Worm (Caenorhabditis elegans) whole organism, mixed stage, embryonic: ENCODE data around the gene Y57G11C.43.
"Not testable (repeated sequence)": the region's sequence is repeated elsewhere in the genome, so short reads cannot be mapped to it uniquely, and the experiment has no call there.

Experiments used
- bed-3 ChIP-seq: fragments of 200-800 bp; sonication (Bioruptor generic); optimal IDR thresholded peaks from 3 replicates; lab custom pipeline; 2018; ENCODE audit warnings: mild to moderate bottlenecking, missing genetic modification characterization, moderate library complexity, missing compliant biosample characterization
- blmp-1 ChIP-seq: fragments of 150-350 bp; optimal IDR thresholded peaks from 2 replicates; lab custom pipeline; 2014; ENCODE audit warnings: missing biosample characterization, missing genetic modification characterization
- ceh-39 ChIP-seq: fragments of 150-350 bp; optimal IDR thresholded peaks from 2 replicates; lab custom pipeline; 2014; ENCODE audit warnings: missing biosample characterization, missing genetic modification characterization
- ceh-43 ChIP-seq: fragments of 200-800 bp; sonication (Bioruptor generic); optimal IDR thresholded peaks from 2 replicates; lab custom pipeline; 2018; ENCODE audit warnings: mild to moderate bottlenecking, missing genetic modification characterization, moderate library complexity, missing compliant biosample characterization
- ceh-83 ChIP-seq: fragments of 200-800 bp; sonication (Bioruptor generic); optimal IDR thresholded peaks from 2 replicates; lab custom pipeline; 2018; ENCODE audit warnings: mild to moderate bottlenecking, missing genetic modification characterization, missing compliant biosample characterization
- ces-1 ChIP-seq: fragments of 150-350 bp; optimal IDR thresholded peaks from 2 replicates; lab custom pipeline; 2014; ENCODE audit warnings: missing biosample characterization, missing genetic modification reagents, missing genetic modification characterization
- cnd-1 ChIP-seq: fragments of 200-800 bp; sonication (Bioruptor generic); optimal IDR thresholded peaks from 2 replicates; lab custom pipeline; 2018; ENCODE audit warnings: mild to moderate bottlenecking, missing genetic modification characterization, missing compliant biosample characterization
- drap-1 ChIP-seq: fragments of 200-800 bp; sonication (Bioruptor generic); optimal IDR thresholded peaks from 3 replicates; lab custom pipeline; 2018; ENCODE audit warnings: mild to moderate bottlenecking, missing genetic modification characterization, missing compliant biosample characterization
- elt-1 ChIP-seq: sonication (generic microtip); optimal IDR thresholded peaks from 2 replicates; lab custom pipeline; 2017; ENCODE audit warnings: missing genetic modification characterization, mild to moderate bottlenecking, missing compliant biosample characterization, antibody characterized with exemption, moderate library complexity, borderline replicate concordance; ENCODE audit not compliant: insufficient read depth
- elt-3 ChIP-seq: fragments of 150-350 bp; optimal IDR thresholded peaks from 2 replicates; lab custom pipeline; 2014; ENCODE audit warnings: missing biosample characterization, missing genetic modification characterization
- flh-1 ChIP-seq: fragments of 200-800 bp; sonication (Bioruptor generic); optimal IDR thresholded peaks from 2 replicates; lab custom pipeline; 2018; ENCODE audit warnings: mild to moderate bottlenecking, missing genetic modification characterization, moderate library complexity, missing compliant biosample characterization
- ham-2 ChIP-seq: fragments of 200-800 bp; sonication (Bioruptor generic); optimal IDR thresholded peaks from 2 replicates; lab custom pipeline; 2018; ENCODE audit warnings: mild to moderate bottlenecking, missing genetic modification characterization, missing compliant biosample characterization
- hlh-1 ChIP-seq: fragments of 150-350 bp; optimal IDR thresholded peaks from 2 replicates; lab custom pipeline; 2014; ENCODE audit warnings: missing biosample characterization, missing genetic modification reagents, missing genetic modification characterization
- lin-13 ChIP-seq: fragments of 150-350 bp; optimal IDR thresholded peaks from 2 replicates; lab custom pipeline; 2014; ENCODE audit warnings: missing biosample characterization, missing genetic modification characterization
- lin-32 ChIP-seq: fragments of 200-800 bp; sonication (Bioruptor generic); optimal IDR thresholded peaks from 2 replicates; lab custom pipeline; 2018; ENCODE audit warnings: mild to moderate bottlenecking, missing genetic modification characterization, missing compliant biosample characterization
- lsy-2 ChIP-seq: fragments of 150-350 bp; optimal IDR thresholded peaks from 2 replicates; lab custom pipeline; 2014; ENCODE audit warnings: missing biosample characterization, missing genetic modification characterization
- mab-5 ChIP-seq: fragments of 150-350 bp; optimal IDR thresholded peaks from 2 replicates; lab custom pipeline; 2014; ENCODE audit warnings: missing biosample characterization, missing genetic modification characterization
- mls-2 ChIP-seq: sonication (generic microtip); optimal IDR thresholded peaks from 2 replicates; lab custom pipeline; 2016; ENCODE audit warnings: mild to moderate bottlenecking, missing genetic modification characterization, moderate library complexity, missing compliant biosample characterization
- nhr-2 ChIP-seq: fragments of 150-350 bp; optimal IDR thresholded peaks from 2 replicates; lab custom pipeline; 2014; ENCODE audit warnings: missing biosample characterization, missing genetic modification characterization
- nhr-237 ChIP-seq: fragments of 150-350 bp; optimal IDR thresholded peaks from 2 replicates; lab custom pipeline; 2014; ENCODE audit warnings: missing biosample characterization, missing genetic modification characterization
- nhr-28 ChIP-seq: fragments of 150-350 bp; optimal IDR thresholded peaks from 2 replicates; lab custom pipeline; 2014; ENCODE audit warnings: missing biosample characterization, missing genetic modification characterization
- nhr-76 ChIP-seq: sonication (generic microtip); optimal IDR thresholded peaks from 2 replicates; lab custom pipeline; 2017; ENCODE audit warnings: missing biosample characterization, missing genetic modification characterization
- pha-4 ChIP-seq: fragments of 150-350 bp; optimal IDR thresholded peaks from 2 replicates; lab custom pipeline; 2018; ENCODE audit warnings: missing biosample characterization, missing genetic modification reagents, missing genetic modification characterization
- sem-2 ChIP-seq: fragments of 200-800 bp; sonication (Bioruptor generic); optimal IDR thresholded peaks from 2 replicates; lab custom pipeline; 2018; ENCODE audit warnings: mild to moderate bottlenecking, missing genetic modification characterization, missing compliant biosample characterization
- snpc-4 ChIP-seq: fragments of 150-350 bp; optimal IDR thresholded peaks from 2 replicates; lab custom pipeline; 2014; ENCODE audit warnings: missing biosample characterization, missing genetic modification characterization
- tbx-8 ChIP-seq: fragments of 200-800 bp; sonication (Bioruptor generic); optimal IDR thresholded peaks from 2 replicates; lab custom pipeline; 2018; ENCODE audit warnings: mild to moderate bottlenecking, missing genetic modification characterization, moderate library complexity, missing compliant biosample characterization
- unc-120 ChIP-seq: sonication (generic microtip); optimal IDR thresholded peaks from 2 replicates; lab custom pipeline; 2017; ENCODE audit warnings: missing genetic modification characterization, missing compliant biosample characterization; ENCODE audit not compliant: poor library complexity, severe bottlenecking
- unc-39 ChIP-seq: fragments of 150-350 bp; optimal IDR thresholded peaks from 2 replicates; lab custom pipeline; 2014; ENCODE audit warnings: missing biosample characterization, missing genetic modification characterization
- unc-62 ChIP-seq: fragments of 150-350 bp; optimal IDR thresholded peaks from 2 replicates; lab custom pipeline; 2014; ENCODE audit warnings: missing biosample characterization, missing genetic modification reagents, missing genetic modification characterization
- zip-8 ChIP-seq: fragments of 150-350 bp; optimal IDR thresholded peaks from 2 replicates; lab custom pipeline; 2014; ENCODE audit warnings: missing biosample characterization, missing genetic modification characterization
- ztf-11 ChIP-seq: fragments of 150-350 bp; optimal IDR thresholded peaks from 2 replicates; lab custom pipeline; 2014; ENCODE audit warnings: missing biosample characterization, missing genetic modification characterization

Gene Y57G11C.43

ce11 chrIV:14770663-14771062 lies 1.4 kb downstream of the Y57G11C.43 start:
- no peak for TF ChIP-seq elt-1

DNA sequence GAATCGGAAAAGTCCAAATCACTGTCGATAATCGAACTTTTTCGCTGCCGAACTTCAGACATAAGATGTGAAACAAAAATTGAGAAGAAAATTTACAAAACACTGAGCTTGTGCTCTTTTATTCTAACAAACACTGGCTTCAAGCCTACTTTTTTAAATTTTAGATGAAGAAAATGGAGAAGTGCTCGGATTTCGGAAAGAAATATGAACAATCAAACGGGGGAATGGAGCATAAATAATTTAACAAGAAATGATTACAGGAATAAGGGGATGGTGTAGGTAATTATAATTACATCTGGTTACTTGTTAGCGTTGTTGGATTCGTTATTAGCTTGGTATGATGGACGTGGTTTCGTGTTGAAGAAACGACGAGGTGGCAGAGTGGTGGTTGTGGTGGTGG lies 2.1 kb downstream of the Y57G11C.43 start, which contains the start of gene degl-1:
Gene degl-1, minus strand, starts transcription at position 101 of the 400 bp plus-strand sequence.
- no peak for TF ChIP-seq ceh-39 (tag; lab: Kevin White, UChicago)
- TF ChIP-seq zip-8 (tag; lab: Kevin White, UChicago): no peak
- TF ChIP-seq drap-1 (GFP tag; lab: Kevin White, UChicago): no peak
- TF ChIP-seq hlh-1 (tag; lab: Kevin White, UChicago): no peak
- no peak for TF ChIP-seq elt-1
- no peak for TF ChIP-seq blmp-1
- TF ChIP-seq cnd-1 (tag; lab: Kevin White, UChicago): no peak
- no peak for TF ChIP-seq flh-1 (GFP tag; lab: Kevin White, UChicago)
- TF ChIP-seq elt-3: no peak
- no peak for TF ChIP-seq ceh-83
- TF ChIP-seq unc-120: no peak
- TF ChIP-seq nhr-2 (tag; lab: Kevin White, UChicago): no peak
- TF ChIP-seq pha-4 (tag; lab: Kevin White, UChicago): no peak
- TF ChIP-seq nhr-28 (tag; lab: Kevin White, UChicago): no peak
- TF ChIP-seq lin-32 (GFP tag; lab: Kevin White, UChicago): no peak
- no peak for TF ChIP-seq tbx-8
- TF ChIP-seq nhr-76 (tag; lab: Kevin White, UChicago): no peak

DNA sequence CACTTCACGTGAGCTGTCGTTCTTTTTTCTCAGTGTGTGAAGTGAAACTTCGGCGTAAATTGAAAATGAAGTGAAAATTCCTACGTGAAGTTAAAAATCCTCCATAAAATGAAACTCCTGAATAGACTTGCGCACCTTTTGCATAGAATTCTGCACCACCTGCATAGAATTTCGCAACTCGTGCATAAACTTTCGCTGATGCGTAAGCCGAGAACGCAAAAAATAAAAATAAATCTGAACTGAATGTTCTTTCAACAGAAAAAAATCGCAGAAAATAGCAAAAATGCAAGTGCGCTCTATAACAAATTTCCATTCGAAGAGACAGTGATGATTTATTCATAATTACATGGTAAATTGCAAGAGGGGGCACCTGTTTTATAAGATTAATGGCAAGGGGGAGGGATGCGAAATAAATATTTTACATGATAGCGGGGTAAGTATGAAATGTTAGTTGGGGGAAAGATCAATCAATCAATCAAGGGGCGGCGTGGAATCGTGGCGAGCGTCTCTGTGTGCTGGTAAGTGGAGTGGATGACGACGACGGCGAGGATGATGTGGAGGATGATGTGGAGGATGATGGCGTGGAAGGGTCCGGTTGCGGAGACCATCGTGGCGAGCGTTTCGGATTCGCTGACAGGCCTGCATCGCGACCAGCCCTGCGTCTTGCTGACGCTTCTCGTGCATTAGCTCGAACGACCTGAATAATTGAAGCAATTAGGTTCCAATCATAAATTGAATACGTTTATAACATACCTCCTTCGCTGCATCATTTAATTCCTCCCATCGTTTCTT lies 4.2 kb downstream of the Y57G11C.43 start, which contains the start of gene Y57G11C.36:
Gene Y57G11C.36, minus strand, starts transcription at position 502 of the 792 bp plus-strand sequence.
- no peak for TF ChIP-seq snpc-4 (tag; lab: Kevin White, UChicago)
- TF ChIP-seq unc-62 (GFP tag; lab: Kevin White, UChicago): no peak
- no peak for TF ChIP-seq lin-32 (GFP tag; lab: Kevin White, UChicago)
- TF ChIP-seq nhr-237 (tag; lab: Kevin White, UChicago): no peak
- no peak for TF ChIP-seq unc-39
- no peak for TF ChIP-seq hlh-1 (tag; lab: Kevin White, UChicago)
- TF ChIP-seq ceh-83: no peak
- no peak for TF ChIP-seq ceh-39 (tag; lab: Kevin White, UChicago)
- TF ChIP-seq nhr-28 (tag; lab: Kevin White, UChicago): no peak
- no peak for TF ChIP-seq pha-4 (tag; lab: Kevin White, UChicago)
- TF ChIP-seq tbx-8: no peak
- no peak for TF ChIP-seq nhr-76 (tag; lab: Kevin White, UChicago)
- TF ChIP-seq ces-1 (GFP tag; lab: Kevin White, UChicago): no peak
- no peak for TF ChIP-seq ztf-11 (tag; lab: Kevin White, UChicago)
- TF ChIP-seq unc-120: no peak
- no peak for TF ChIP-seq sem-2 (GFP tag; lab: Kevin White, UChicago)
- TF ChIP-seq mls-2: no peak
- no peak for TF ChIP-seq lin-13 (tag; lab: Kevin White, UChicago)
- no peak for TF ChIP-seq mab-5 (tag; lab: Kevin White, UChicago)

DNA sequence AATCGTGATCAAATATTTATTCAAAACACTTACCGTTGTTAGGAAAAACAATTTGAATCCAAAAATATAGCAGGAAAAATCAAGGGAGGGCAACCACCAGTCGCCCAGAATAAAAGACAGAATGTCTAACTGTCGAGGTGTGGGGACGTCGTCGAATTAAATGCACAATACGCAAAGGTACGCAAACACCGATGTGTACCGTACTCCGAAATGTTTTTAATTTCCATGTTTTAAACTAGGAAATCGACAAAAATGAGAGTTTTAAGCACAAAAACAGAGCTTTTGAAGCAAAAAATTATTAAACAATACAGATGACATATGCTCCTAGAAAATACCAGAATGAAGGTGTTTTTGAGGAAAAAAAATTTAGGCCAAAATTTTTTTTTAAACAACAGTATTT lies 5.2 kb downstream of the Y57G11C.43 start, which contains the start of gene Y57G11C.51:
Gene Y57G11C.51, minus strand, starts transcription at position 101 of the 400 bp plus-strand sequence.
- TF ChIP-seq hlh-1 (tag; lab: Kevin White, UChicago); nhr-28 (tag; lab: Kevin White, UChicago); ceh-83: not testable (repeated sequence)

DNA sequence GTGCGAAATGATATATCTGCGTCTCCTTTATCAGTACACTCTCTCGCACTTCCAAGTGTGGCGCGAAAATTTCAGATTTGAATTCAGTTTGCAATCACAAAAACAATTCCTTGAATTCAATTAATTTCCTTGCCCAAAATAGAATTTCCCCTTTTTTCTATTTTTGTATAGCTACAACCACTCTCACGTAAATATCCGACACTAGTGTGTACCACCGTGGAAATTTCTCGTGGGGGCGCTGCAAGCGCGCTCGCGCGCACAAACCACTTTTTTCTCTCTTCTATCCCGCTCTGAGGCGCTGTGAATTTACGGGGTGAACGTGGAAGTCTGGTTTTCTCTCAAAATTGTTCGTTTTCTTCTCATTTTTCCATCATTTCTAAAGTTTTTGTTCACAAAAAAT lies 12.3 kb downstream of the Y57G11C.43 start, which contains the start of gene Y57G11C.8:
Gene Y57G11C.8, plus strand, starts transcription at position 301 of the 400 bp plus-strand sequence.
- TF ChIP-seq cnd-1 (tag; lab: Kevin White, UChicago): no peak
- TF ChIP-seq ham-2 (GFP tag; lab: Kevin White, UChicago): no peak
- no peak for TF ChIP-seq bed-3
- TF ChIP-seq nhr-76 (tag; lab: Kevin White, UChicago): no peak
- no peak for TF ChIP-seq tbx-8
- no peak for TF ChIP-seq lsy-2 (tag; lab: Kevin White, UChicago)
- no peak for TF ChIP-seq nhr-237 (tag; lab: Kevin White, UChicago)
- no peak for TF ChIP-seq elt-3
- no peak for TF ChIP-seq snpc-4 (tag; lab: Kevin White, UChicago)
- TF ChIP-seq ceh-43 (GFP tag; lab: Kevin White, UChicago): no peak
- TF ChIP-seq ceh-83: no peak
